Worm (Caenorhabditis elegans) whole organism, L4/young adult: ENCODE measurements around the gene hrg-3.

Experiments
- W03F9.2 ChIP-seq: fragments of 150-350 bp; optimal IDR thresholded peaks from 2 replicates; lab custom pipeline; 2014; ENCODE audit warnings: missing biosample characterization, missing genetic modification characterization
- dao-5 ChIP-seq: sonication (generic microtip); optimal IDR thresholded peaks from 2 replicates; lab custom pipeline; 2016; ENCODE audit warnings: missing genotype, missing genetic modification characterization, moderate library complexity, missing compliant biosample characterization
- him-1 ChIP-seq: sonication (generic microtip); optimal IDR thresholded peaks from 2 replicates; lab custom pipeline; 2016; ENCODE audit warnings: missing genotype, missing genetic modification reagents, missing genetic modification characterization, missing compliant biosample characterization

DNA sequence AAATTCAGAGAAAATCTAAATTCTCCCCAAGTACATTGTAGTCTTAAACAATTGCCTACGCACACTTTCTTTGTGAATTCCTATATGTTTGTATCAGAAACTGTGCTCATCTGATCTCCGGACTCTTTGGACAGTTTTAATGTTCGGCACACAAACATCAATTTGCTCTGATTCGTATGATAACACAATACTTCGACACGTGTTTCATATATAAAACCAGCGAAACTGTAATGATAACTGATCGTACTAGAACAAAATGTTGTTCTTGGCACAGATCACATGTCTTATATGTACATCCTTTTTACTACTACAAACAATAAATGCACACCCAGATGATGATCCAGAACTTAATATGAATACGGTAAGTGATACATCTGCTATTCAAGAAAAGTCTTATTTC, 35.1 kb downstream of the hrg-3 start, which contains the start of gene lipl-2:
- TF ChIP-seq him-1 (tag; lab: Kevin White, UChicago) (no peak), W03F9.2 (no peak), dao-5 (no peak)
